Fruit fly (Drosophila melanogaster) whole organism, adult: ENCODE measurements around the gene CG18810.

ENCODE experiments used
- CG11617 ChIP-seq: fragments of 200-800 bp; sonication (Bioruptor generic); optimal IDR thresholded peaks from 2 replicates; lab custom pipeline; 2017; ENCODE audit warnings: mild to moderate bottlenecking, missing biosample characterization, missing genetic modification reagents, missing genetic modification characterization
- CG14711 ChIP-seq: fragments of 200-800 bp; sonication (Bioruptor generic); optimal IDR thresholded peaks from 2 replicates; lab custom pipeline; 2018; ENCODE audit warnings: missing biosample characterization, mild to moderate bottlenecking, missing genetic modification characterization, moderate library complexity
- CG1620 ChIP-seq: fragments of 200-800 bp; sonication (Bioruptor generic); optimal IDR thresholded peaks from 2 replicates; lab custom pipeline; 2016; ENCODE audit warnings: missing biosample characterization, missing genetic modification characterization
- CG33017 ChIP-seq: fragments of 200-800 bp; sonication (Bioruptor generic); optimal IDR thresholded peaks from 2 replicates; lab custom pipeline; 2018; ENCODE audit warnings: missing biosample characterization, mild to moderate bottlenecking, missing genetic modification characterization, moderate library complexity
- CG5204 ChIP-seq: fragments of 200-800 bp; sonication (Bioruptor generic); optimal IDR thresholded peaks from 2 replicates; lab custom pipeline; 2016; ENCODE audit warnings: missing biosample characterization, missing genetic modification characterization
- CG7101 ChIP-seq: fragments of 200-800 bp; sonication (Bioruptor generic); optimal IDR thresholded peaks from 2 replicates; lab custom pipeline; 2018; ENCODE audit warnings: missing biosample characterization, mild to moderate bottlenecking, missing genetic modification characterization, moderate library complexity
- Clk ChIP-seq: fragments of 200-800 bp; sonication (Bioruptor generic); optimal IDR thresholded peaks from 2 replicates; lab custom pipeline; 2017; ENCODE audit warnings: missing biosample characterization, missing genetic modification characterization
- Crg-1 ChIP-seq: fragments of 200-800 bp; sonication (Bioruptor generic); optimal IDR thresholded peaks from 2 replicates; lab custom pipeline; 2016; ENCODE audit warnings: missing biosample characterization, missing genetic modification characterization
- Hr96 ChIP-seq: fragments of 200-800 bp; sonication (Bioruptor generic); optimal IDR thresholded peaks from 2 replicates; lab custom pipeline; 2016; ENCODE audit warnings: missing biosample characterization, missing genetic modification characterization
- bab1 ChIP-seq: fragments of 200-800 bp; sonication (Bioruptor generic); optimal IDR thresholded peaks from 3 replicates; lab custom pipeline; 2019; ENCODE audit warnings: missing biosample characterization, mild to moderate bottlenecking, missing genetic modification characterization, moderate library complexity
- cic ChIP-seq: fragments of 200-800 bp; sonication (Bioruptor generic); optimal IDR thresholded peaks from 2 replicates; lab custom pipeline; 2017; ENCODE audit warnings: missing biosample characterization, mild to moderate bottlenecking, missing genetic modification characterization, moderate library complexity
- kay ChIP-seq: fragments of 200-800 bp; sonication (Bioruptor generic); peaks from one replicate; lab custom pipeline; 2016; ENCODE audit warnings: missing biosample characterization, missing genetic modification characterization, borderline replicate concordance
- pad ChIP-seq: fragments of 200-800 bp; sonication (Bioruptor generic); optimal IDR thresholded peaks from 3 replicates; lab custom pipeline; 2017; ENCODE audit warnings: missing biosample characterization, missing genetic modification characterization, mild to moderate bottlenecking, moderate library complexity, missing genetic modification reagents
- tj ChIP-seq: fragments of 200-800 bp; sonication (Bioruptor generic); optimal IDR thresholded peaks from 3 replicates; lab custom pipeline; 2017; ENCODE audit warnings: missing biosample characterization, mild to moderate bottlenecking, missing genetic modification characterization, moderate library complexity

dm6 chr2L:20690055-20690454 is 41.3 kb downstream of the CG18810 start:
- TF ChIP-seq CG1620 (GFP tag; lab: Kevin White, UChicago) (no peak), kay (GFP tag; lab: Kevin White, UChicago) (no peak), CG7101 (no peak), Hr96 (no peak), cic (GFP tag; lab: Kevin White, UChicago) (no peak), Clk (GFP tag; lab: Kevin White, UChicago) (no peak), bab1 (no peak), Crg-1 (no peak), CG5204 (GFP tag; lab: Kevin White, UChicago) (no peak), pad (GFP tag; lab: Kevin White, UChicago) (no peak), CG11617 (GFP tag; lab: Kevin White, UChicago) (no peak), CG14711 (tag; lab: Kevin White, UChicago) (no peak), tj (no peak), CG33017 (no peak)
